Worm (Caenorhabditis elegans) whole organism, L1 larva: ENCODE measurements around the gene ZK1290.15.

Source experiments
- C34B4.2 ChIP-seq: sonication (generic microtip); optimal IDR thresholded peaks from 2 replicates; lab custom pipeline; 2017; ENCODE audit warnings: mild to moderate bottlenecking, missing genetic modification characterization, missing compliant biosample characterization
- Y116A8C.19 ChIP-seq: sonication (generic microtip); optimal IDR thresholded peaks from 2 replicates; lab custom pipeline; 2016; ENCODE audit warnings: missing compliant biosample characterization, missing genetic modification characterization, borderline replicate concordance
- aha-1 ChIP-seq: fragments of 150-350 bp; optimal IDR thresholded peaks from 2 replicates; lab custom pipeline; 2014; ENCODE audit warnings: missing biosample characterization, missing genetic modification characterization
- ama-1 ChIP-seq: fragments of 150-350 bp; optimal IDR thresholded peaks from 2 replicates; lab custom pipeline; 2014
- blmp-1 ChIP-seq: fragments of 150-350 bp; optimal IDR thresholded peaks from 2 replicates; lab custom pipeline; 2014; ENCODE audit warnings: missing biosample characterization, missing genetic modification characterization
- ceh-63 ChIP-seq: fragments of 200-800 bp; sonication (Bioruptor generic); optimal IDR thresholded peaks from 2 replicates; lab custom pipeline; 2018; ENCODE audit warnings: mild to moderate bottlenecking, missing genetic modification characterization, missing compliant biosample characterization
- dpl-1 ChIP-seq, 3 experiments: fragments of 150-350 bp in 2 of 3; sonication (generic microtip) in 1 of 3; optimal IDR thresholded peaks; 2 replicates each; lab custom pipeline; 2014 to 2017; ENCODE audit warnings: missing biosample characterization in 3 of 3, missing genetic modification characterization in 3 of 3, missing genetic modification reagents in 3 of 3
- dsc-1 ChIP-seq: sonication (generic microtip); optimal IDR thresholded peaks from 2 replicates; lab custom pipeline; 2016; ENCODE audit warnings: mild to moderate bottlenecking, missing genetic modification characterization, missing compliant biosample characterization
- efl-1 ChIP-seq, 4 experiments: fragments of 150-350 bp; optimal IDR thresholded peaks in 3 of 4; peaks in 1 of 4; 1 replicate in 1 of 4; 2 replicates in 3 of 4; lab custom pipeline; 2014; ENCODE audit warnings: missing biosample characterization in 2 of 4, missing genetic modification characterization in 2 of 4, missing genetic modification reagents in 2 of 4
- egl-13 ChIP-seq: sonication (generic microtip); optimal IDR thresholded peaks from 2 replicates; lab custom pipeline; 2016; ENCODE audit warnings: missing genotype, missing genetic modification reagents, missing genetic modification characterization, missing compliant biosample characterization
- egl-27 ChIP-seq, 2 experiments: fragments of 150-350 bp in 1 of 2; sonication (generic microtip); optimal IDR thresholded peaks; 3 replicates each; lab custom pipeline; 2017 to 2018; ENCODE audit warnings: missing biosample characterization in 2 of 2, missing genetic modification characterization in 2 of 2, missing genetic modification reagents in 2 of 2
- elt-3 ChIP-seq, 6 experiments: fragments of 150-350 bp in 1 of 6; sonication (generic microtip); optimal IDR thresholded peaks; 2 replicates each; lab custom pipeline; 2017 to 2018; ENCODE audit warnings: missing biosample characterization in 6 of 6, missing genetic modification characterization in 6 of 6, inconsistent platforms in 1 of 6
- fkh-8 ChIP-seq: sonication (generic microtip); optimal IDR thresholded peaks from 2 replicates; lab custom pipeline; 2016; ENCODE audit warnings: mild to moderate bottlenecking, missing genetic modification characterization, missing compliant biosample characterization
- fos-1 ChIP-seq: fragments of 150-350 bp; optimal IDR thresholded peaks from 2 replicates; lab custom pipeline; 2014; ENCODE audit warnings: missing biosample characterization, missing genetic modification characterization
- hpl-2 ChIP-seq: fragments of 150-350 bp; optimal IDR thresholded peaks from 2 replicates; lab custom pipeline; 2014; ENCODE audit warnings: missing biosample characterization, missing genetic modification reagents, missing genetic modification characterization
- jun-1 ChIP-seq: fragments of 150-350 bp; optimal IDR thresholded peaks from 2 replicates; lab custom pipeline; 2014; ENCODE audit warnings: missing biosample characterization, missing genetic modification reagents, missing genetic modification characterization
- lin-13 ChIP-seq: fragments of 150-350 bp; optimal IDR thresholded peaks from 2 replicates; lab custom pipeline; 2014; ENCODE audit warnings: missing biosample characterization, missing genetic modification reagents, missing genetic modification characterization
- lin-14 ChIP-seq: fragments of 200-800 bp; sonication (Bioruptor generic); optimal IDR thresholded peaks from 2 replicates; lab custom pipeline; 2018; ENCODE audit warnings: mild to moderate bottlenecking, missing genetic modification characterization, moderate library complexity, missing compliant biosample characterization
- lin-35 ChIP-seq, 2 experiments: fragments of 150-350 bp; optimal IDR thresholded peaks; 2 replicates each; lab custom pipeline; 2014; ENCODE audit warnings: missing biosample characterization in 2 of 2, missing genetic modification characterization in 2 of 2, missing genetic modification reagents in 2 of 2
- lir-3 ChIP-seq: sonication (generic microtip); optimal IDR thresholded peaks from 2 replicates; lab custom pipeline; 2016; ENCODE audit warnings: mild to moderate bottlenecking, missing genetic modification characterization, moderate library complexity, missing compliant biosample characterization; ENCODE audit not compliant: poor library complexity
- mab-9 ChIP-seq: fragments of 200-800 bp; sonication (Bioruptor generic); IDR thresholded peaks from 2 replicates; pipeline ENCODE4 v1.3.6; 2022; ENCODE audit warnings: missing genetic modification reagents, missing genetic modification characterization, missing compliant biosample characterization
- mep-1 ChIP-seq: fragments of 150-350 bp; optimal IDR thresholded peaks from 2 replicates; lab custom pipeline; 2014; ENCODE audit warnings: missing biosample characterization, missing genetic modification characterization
- nhr-20 ChIP-seq: sonication (generic microtip); optimal IDR thresholded peaks from 2 replicates; lab custom pipeline; 2016; ENCODE audit warnings: mild to moderate bottlenecking, missing genetic modification characterization, missing compliant biosample characterization
- nhr-47 ChIP-seq: sonication (generic microtip); optimal IDR thresholded peaks from 2 replicates; lab custom pipeline; 2016; ENCODE audit warnings: mild to moderate bottlenecking, missing genetic modification characterization, moderate library complexity, missing compliant biosample characterization
- nhr-71 ChIP-seq: sonication (generic microtip); optimal IDR thresholded peaks from 2 replicates; lab custom pipeline; 2016; ENCODE audit warnings: mild to moderate bottlenecking, missing genetic modification characterization, moderate library complexity, missing compliant biosample characterization
- nhr-90 ChIP-seq: sonication (generic microtip); optimal IDR thresholded peaks from 2 replicates; lab custom pipeline; 2016; ENCODE audit warnings: mild to moderate bottlenecking, missing genetic modification characterization, missing compliant biosample characterization; ENCODE audit not compliant: poor library complexity
- snpc-4 ChIP-seq: fragments of 150-350 bp; optimal IDR thresholded peaks from 2 replicates; lab custom pipeline; 2014; ENCODE audit warnings: missing biosample characterization, missing genetic modification characterization
- snu-23 ChIP-seq: sonication (generic microtip); optimal IDR thresholded peaks from 2 replicates; lab custom pipeline; 2016; ENCODE audit warnings: missing genetic modification characterization, missing compliant biosample characterization
- sptf-1 ChIP-seq: fragments of 150-350 bp; optimal IDR thresholded peaks from 2 replicates; lab custom pipeline; 2014; ENCODE audit warnings: missing biosample characterization, missing genetic modification characterization
- unc-130 ChIP-seq: fragments of 150-350 bp; optimal IDR thresholded peaks from 2 replicates; lab custom pipeline; 2017; ENCODE audit warnings: missing biosample characterization, missing genetic modification characterization, inconsistent platforms
- vab-15 ChIP-seq: sonication (generic microtip); optimal IDR thresholded peaks from 2 replicates; lab custom pipeline; 2017; ENCODE audit warnings: missing genotype, mild to moderate bottlenecking, missing genetic modification characterization, missing compliant biosample characterization
- zip-4 ChIP-seq: fragments of 200-800 bp; sonication (Bioruptor generic); optimal IDR thresholded peaks from 2 replicates; lab custom pipeline; 2018; ENCODE audit warnings: mild to moderate bottlenecking, missing genetic modification characterization, moderate library complexity, missing compliant biosample characterization
- ztf-11 ChIP-seq, 2 experiments: sonication (generic microtip); optimal IDR thresholded peaks; 2 replicates each; lab custom pipeline; 2016 to 2017; ENCODE audit warnings: missing genetic modification characterization in 2 of 2, missing biosample characterization in 1 of 2, missing compliant biosample characterization in 1 of 2
- ztf-4 ChIP-seq: fragments of 150-350 bp; optimal IDR thresholded peaks from 2 replicates; lab custom pipeline; 2014; ENCODE audit warnings: missing biosample characterization, missing genetic modification characterization

Gene ZK1290.15

DNA sequence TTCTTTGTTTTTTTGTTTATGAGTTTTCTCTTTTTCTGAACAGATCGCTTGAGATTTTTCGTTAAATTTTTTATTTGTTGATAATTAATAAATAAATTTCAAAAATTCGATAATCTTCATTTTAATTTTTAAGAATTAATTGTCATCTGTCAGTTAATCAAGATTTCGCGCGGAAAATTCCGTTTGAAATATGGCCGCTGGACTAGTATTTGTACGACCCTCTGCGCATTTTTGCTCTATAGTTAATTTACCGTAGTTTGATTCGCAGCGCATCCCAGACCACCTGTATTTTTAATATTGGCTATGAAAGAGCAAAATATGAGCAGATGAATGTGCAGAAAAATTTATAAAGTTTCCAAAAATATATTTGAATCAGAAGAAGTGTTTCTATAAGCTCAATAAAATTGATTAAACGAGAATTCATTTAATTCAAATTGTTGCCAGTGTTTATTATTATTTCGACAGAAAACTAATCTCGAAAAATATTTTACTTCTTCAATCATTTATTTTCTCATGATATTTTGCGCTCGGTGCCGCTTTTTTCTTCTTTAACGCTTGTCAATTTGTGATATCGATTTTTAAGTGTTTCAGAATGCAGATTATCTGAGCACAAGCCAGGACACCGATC, 14.3 kb downstream of the ZK1290.15 start, which contains the start of gene nfi-1 (continued):
- TF ChIP-seq aha-1, result no peak
- no peak for TF ChIP-seq zip-4 (GFP tag; lab: Kevin White, UChicago)
- TF ChIP-seq lir-3 (tag; lab: Kevin White, UChicago), result peak; percentile 67
- peak; percentile 44 to 80 for TF ChIP-seq efl-1 (optimal IDR thresholded peaks at IDR 0.05; lab: Kevin White, UChicago)
- peak; percentile 82 to 97 for TF ChIP-seq efl-1 (GFP tag; optimal IDR thresholded peaks at IDR 0.05 in 1 of 2; lab: Kevin White, UChicago)
- TF ChIP-seq ztf-11 (tag; optimal IDR thresholded peaks at IDR 0.05; lab: Kevin White, UChicago), result peak in 1 of 2 experiments; percentile 28
- TF ChIP-seq lin-14 (GFP tag; lab: Kevin White, UChicago), result peak; percentile 60
- no peak for TF ChIP-seq C34B4.2 (tag; lab: Kevin White, UChicago)
- peak; percentile 38 for TF ChIP-seq nhr-47 (tag; lab: Kevin White, UChicago)
- no peak for TF ChIP-seq ceh-63 (GFP tag; lab: Kevin White, UChicago)
- TF ChIP-seq nhr-71 (tag; lab: Kevin White, UChicago), result peak; percentile 62
- no peak for TF ChIP-seq fos-1 (tag; lab: Kevin White, UChicago)
- peak in 1 of 6 experiments; percentile 50 for TF ChIP-seq elt-3 (tag; optimal IDR thresholded peaks at IDR 0.05; lab: Kevin White, UChicago)
- TF ChIP-seq mab-9 (GFP tag; lab: Robert Waterston, UW), result no peak
- no peak for TF ChIP-seq jun-1 (tag; lab: Kevin White, UChicago)
- TF ChIP-seq ztf-4, result no peak
- TF ChIP-seq vab-15 (tag; lab: Kevin White, UChicago), result peak; percentile 18
- TF ChIP-seq nhr-20 (tag; lab: Kevin White, UChicago), result peak; percentile 58
- TF ChIP-seq unc-130 (tag; lab: Kevin White, UChicago), result peak; percentile 55
- no peak for TF ChIP-seq sptf-1 (tag; lab: Kevin White, UChicago)
- no peak for TF ChIP-seq lin-13 (GFP tag; lab: Kevin White, UChicago)
- peak; percentile 60 for TF ChIP-seq snu-23 (GFP tag; lab: Kevin White, UChicago)
- TF ChIP-seq mep-1 (tag; lab: Kevin White, UChicago), result peak; percentile 56
- no peak for TF ChIP-seq hpl-2 (GFP tag; lab: Kevin White, UChicago)
- TF ChIP-seq snpc-4 (tag; lab: Kevin White, UChicago), result peak; percentile 8
- no peak for TF ChIP-seq egl-27 (tag; optimal IDR thresholded peaks at IDR 0.05; lab: Kevin White, UChicago)
- no peak for TF ChIP-seq dsc-1 (tag; lab: Kevin White, UChicago)
- TF ChIP-seq lin-35 (GFP tag; optimal IDR thresholded peaks at IDR 0.05; lab: Kevin White, UChicago), result peak; percentile 74 to 88
- peak; percentile 65 for TF ChIP-seq blmp-1
- no peak for TF ChIP-seq Y116A8C.19

DNA sequence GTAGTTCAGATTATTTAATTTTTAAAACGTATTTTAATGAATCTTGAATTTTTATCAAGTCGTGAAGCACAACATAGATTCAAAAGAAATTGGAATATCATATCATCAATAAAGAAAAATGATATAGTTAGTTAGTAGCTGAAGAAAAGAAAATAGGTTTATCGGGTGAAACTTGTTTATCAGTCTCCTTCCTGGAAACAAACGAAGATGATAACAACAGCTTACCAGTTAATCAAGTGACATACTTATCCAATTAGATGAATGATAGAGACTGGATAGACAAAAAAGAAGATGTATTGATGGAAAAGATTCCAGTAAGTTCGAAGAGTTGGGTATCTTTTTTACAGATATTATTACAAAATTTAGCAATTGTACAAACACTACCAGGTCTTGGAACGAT, 19.6 kb downstream of the ZK1290.15 start:
- TF ChIP-seq dpl-1 (GFP tag; optimal IDR thresholded peaks at IDR 0.05; lab: Kevin White, UChicago) (no peak), blmp-1 (peak; percentile 58)

DNA sequence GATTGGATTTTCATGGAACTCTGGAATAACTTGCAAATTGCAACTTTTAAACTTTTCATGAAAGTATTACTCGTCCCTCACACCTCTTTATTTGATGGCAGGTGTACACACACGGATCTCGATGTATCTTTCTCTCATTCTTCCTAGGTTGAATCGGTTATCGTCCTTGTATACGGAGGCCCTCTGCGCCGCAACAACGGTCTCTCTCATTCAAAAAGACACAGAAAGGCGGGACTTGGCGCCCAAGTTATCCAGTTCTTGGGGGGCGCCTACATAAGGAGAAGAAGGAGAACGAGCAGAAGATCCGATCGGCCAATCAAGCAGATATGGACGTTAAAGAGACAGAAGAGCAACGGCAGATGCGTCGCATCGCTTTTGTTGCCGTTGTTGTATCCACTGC, 20.4 kb downstream of the ZK1290.15 start, which contains the start of gene rol-8:
Gene rol-8 (plus strand): TSS at position 301 of the 400 bp plus-strand sequence.
- TF ChIP-seq nhr-20 (tag; lab: Kevin White, UChicago), result no peak
- peak; percentile 9 for TF ChIP-seq blmp-1

- TF ChIP-seq egl-27 (tag; optimal IDR thresholded peaks at IDR 0.05; lab: Kevin White, UChicago), result no peak
- TF ChIP-seq egl-13 (tag; lab: Kevin White, UChicago), result no peak
- TF ChIP-seq ama-1 (lab: Kevin White, UChicago), result no peak
- TF ChIP-seq nhr-90 (tag; lab: Kevin White, UChicago), result no peak
- no peak for TF ChIP-seq fkh-8
Measured at ce11 chrII:7544782-7545181, 21.4 kb downstream of the ZK1290.15 start.
